Fruit fly (Drosophila melanogaster) whole organism, embryonic: ENCODE measurements around the gene mldr.

Source experiments
- CG10147 ChIP-seq: fragments of 200-800 bp; sonication (Bioruptor generic); optimal IDR thresholded peaks from 2 replicates; lab custom pipeline; 2019; ENCODE audit warnings: missing biosample characterization, mild to moderate bottlenecking, missing genetic modification characterization, moderate library complexity
- CG10366 ChIP-seq: fragments of 200-800 bp; sonication (Bioruptor generic); IDR thresholded peaks from 2 replicates; pipeline ENCODE4 v1.3.6; 2022; ENCODE audit warnings: missing biosample characterization, missing genetic modification characterization
- CG12155 ChIP-seq: fragments of 200-800 bp; sonication (Bioruptor generic); optimal IDR thresholded peaks from 3 replicates; lab custom pipeline; 2016; ENCODE audit warnings: missing biosample characterization, missing genetic modification characterization
- CG13123 ChIP-seq: fragments of 200-800 bp; sonication (Bioruptor generic); optimal IDR thresholded peaks from 2 replicates; lab custom pipeline; 2016; ENCODE audit warnings: missing biosample characterization, missing genetic modification characterization
- CG14441 ChIP-seq: fragments of 200-800 bp; sonication (Bioruptor generic); IDR thresholded peaks from 2 replicates; pipeline ENCODE4 v1.3.6; 2022; ENCODE audit warnings: missing biosample characterization, missing genetic modification characterization
- CG14667 ChIP-seq: fragments of 200-800 bp; sonication (Bioruptor generic); IDR thresholded peaks from 2 replicates; pipeline ENCODE4 v1.3.6; 2022; ENCODE audit warnings: missing biosample characterization, missing genetic modification characterization
- CG15011 ChIP-seq: fragments of 200-800 bp; sonication (Bioruptor generic); optimal IDR thresholded peaks from 3 replicates; lab custom pipeline; 2018; ENCODE audit warnings: missing biosample characterization, mild to moderate bottlenecking, missing genetic modification characterization
- CG17829 ChIP-seq: fragments of 200-800 bp; optimal IDR thresholded peaks from 2 replicates; lab custom pipeline; 2019; ENCODE audit warnings: missing biosample characterization, mild to moderate bottlenecking, missing genetic modification characterization, moderate library complexity
- CG2116 ChIP-seq: fragments of 200-800 bp; sonication (Bioruptor generic); optimal IDR thresholded peaks from 3 replicates; lab custom pipeline; 2018; ENCODE audit warnings: missing biosample characterization, mild to moderate bottlenecking, missing genetic modification characterization
- CG2120 ChIP-seq: fragments of 200-800 bp; sonication (Bioruptor generic); optimal IDR thresholded peaks from 3 replicates; lab custom pipeline; 2016; ENCODE audit warnings: missing biosample characterization, missing genetic modification characterization
- CG3065 ChIP-seq: fragments of 200-800 bp; sonication (Bioruptor generic); optimal IDR thresholded peaks from 2 replicates; lab custom pipeline; 2016; ENCODE audit warnings: missing biosample characterization, missing genetic modification characterization
- CG34224 ChIP-seq: fragments of 200-800 bp; sonication (Bioruptor generic); IDR thresholded peaks from 3 replicates; pipeline ENCODE4 v1.3.6; 2022; ENCODE audit warnings: missing biosample characterization, missing genetic modification characterization; ENCODE audit not compliant: partially characterized antibody
- CG3847 ChIP-seq: fragments of 200-800 bp; sonication (Bioruptor generic); IDR thresholded peaks from 2 replicates; pipeline ENCODE4 v1.3.6; 2022; ENCODE audit warnings: missing biosample characterization, missing genetic modification characterization
- CG4617 ChIP-seq: fragments of 200-800 bp; sonication (Bioruptor generic); optimal IDR thresholded peaks from 3 replicates; lab custom pipeline; 2016; ENCODE audit warnings: missing biosample characterization, missing genetic modification characterization, borderline replicate concordance
- CG4730 ChIP-seq: fragments of 200-800 bp; sonication (Bioruptor generic); IDR thresholded peaks from 2 replicates; pipeline ENCODE4 v1.3.6; 2022; ENCODE audit warnings: missing biosample characterization, missing genetic modification characterization
- CG7745 ChIP-seq: fragments of 200-800 bp; sonication (Bioruptor generic); optimal IDR thresholded peaks from 2 replicates; lab custom pipeline; 2018; ENCODE audit warnings: missing biosample characterization, mild to moderate bottlenecking, missing genetic modification characterization, moderate library complexity
- CG7839 ChIP-seq: fragments of 200-800 bp; sonication (Bioruptor generic); optimal IDR thresholded peaks from 3 replicates; lab custom pipeline; 2018; ENCODE audit warnings: missing biosample characterization, mild to moderate bottlenecking, missing genetic modification characterization, moderate library complexity
- CG8944 ChIP-seq: fragments of 200-800 bp; sonication (Bioruptor generic); optimal IDR thresholded peaks from 3 replicates; lab custom pipeline; 2016; ENCODE audit warnings: missing biosample characterization, missing genetic modification characterization
- D19B ChIP-seq: fragments of 200-800 bp; sonication (Bioruptor generic); optimal IDR thresholded peaks from 2 replicates; lab custom pipeline; 2017; ENCODE audit warnings: missing biosample characterization, mild to moderate bottlenecking, missing genetic modification characterization
- Drgx ChIP-seq: fragments of 200-800 bp; sonication (Bioruptor generic); IDR thresholded peaks from 2 replicates; pipeline ENCODE4 v1.3.6; 2022; ENCODE audit warnings: missing biosample characterization, missing genetic modification characterization
- Ets65A ChIP-seq: fragments of 200-800 bp; sonication (Bioruptor generic); peaks from one replicate; lab custom pipeline; 2016; ENCODE audit warnings: missing biosample characterization, missing genetic modification characterization
- HLH4C ChIP-seq: fragments of 200-800 bp; sonication (Bioruptor generic); IDR thresholded peaks from 3 replicates; pipeline ENCODE4 v1.3.6; 2022; ENCODE audit warnings: missing biosample characterization, missing genetic modification characterization; ENCODE audit not compliant: partially characterized antibody
- Hr51 ChIP-seq, 2 experiments: fragments of 200-800 bp; sonication (Bioruptor generic); optimal IDR thresholded peaks; 2 replicates in 1 of 2; 3 replicates in 1 of 2; lab custom pipeline; 2016 to 2018; ENCODE audit warnings: missing biosample characterization in 2 of 2, missing genetic modification characterization in 2 of 2, mild to moderate bottlenecking in 1 of 2, moderate library complexity in 1 of 2
- Hsf ChIP-seq: fragments of 200-800 bp; sonication (Bioruptor generic); optimal IDR thresholded peaks from 3 replicates; lab custom pipeline; 2016; ENCODE audit warnings: missing biosample characterization, missing genetic modification characterization
- Lhr ChIP-seq: fragments of 200-800 bp; sonication (Bioruptor generic); optimal IDR thresholded peaks from 3 replicates; lab custom pipeline; 2017; ENCODE audit warnings: mild to moderate bottlenecking, missing biosample characterization, missing genetic modification reagents, missing genetic modification characterization
- Lim3 ChIP-seq: fragments of 200-800 bp; sonication (Bioruptor generic); IDR thresholded peaks from 2 replicates; pipeline ENCODE4 v1.3.6; 2022; ENCODE audit warnings: missing biosample characterization, missing genetic modification characterization
- Mad ChIP-seq: fragments of 200-800 bp; sonication (Bioruptor generic); optimal IDR thresholded peaks from 2 replicates; lab custom pipeline; 2016; ENCODE audit warnings: missing biosample characterization, missing genetic modification characterization
- NFAT ChIP-seq: fragments of 200-800 bp; sonication (Bioruptor generic); IDR thresholded peaks from 2 replicates; pipeline ENCODE4 v1.3.6; 2022; ENCODE audit warnings: missing biosample characterization, missing genetic modification characterization
- Trl ChIP-seq, 3 experiments: fragments of >200 bp in 2 of 3; fragments of 200-800 bp in 1 of 3; sonication (Bioruptor generic) in 1 of 3; optimal IDR thresholded peaks; 2 replicates in 1 of 3; 3 replicates in 2 of 3; lab custom pipeline; 2016 to 2017; ENCODE audit warnings: missing biosample characterization in 1 of 3, missing genetic modification characterization in 1 of 3
- Xbp1 ChIP-seq: fragments of 200-800 bp; sonication (Bioruptor generic); optimal IDR thresholded peaks from 3 replicates; lab custom pipeline; 2016; ENCODE audit warnings: missing biosample characterization, mild to moderate bottlenecking, missing genetic modification characterization
- Xrp1 ChIP-seq: fragments of 200-800 bp; sonication (Bioruptor generic); IDR thresholded peaks from 2 replicates; pipeline ENCODE4 v1.3.6; 2022; ENCODE audit warnings: missing biosample characterization, missing genetic modification characterization
- YL-1 ChIP-seq: fragments of 200-800 bp; sonication (Bioruptor generic); optimal IDR thresholded peaks from 3 replicates; lab custom pipeline; 2017; ENCODE audit warnings: missing biosample characterization, mild to moderate bottlenecking, missing genetic modification characterization
- ac ChIP-seq: fragments of 200-800 bp; sonication (Bioruptor generic); optimal IDR thresholded peaks from 3 replicates; lab custom pipeline; 2017; ENCODE audit warnings: missing biosample characterization, mild to moderate bottlenecking, missing genetic modification characterization
- ash1 ChIP-seq: fragments of 200-800 bp; sonication (Bioruptor generic); optimal IDR thresholded peaks from 2 replicates; lab custom pipeline; 2018; ENCODE audit warnings: missing biosample characterization, mild to moderate bottlenecking, missing genetic modification characterization
- btn ChIP-seq: fragments of 200-800 bp; sonication (Bioruptor generic); optimal IDR thresholded peaks from 2 replicates; lab custom pipeline; 2016; ENCODE audit warnings: missing biosample characterization, missing genetic modification characterization
- cad ChIP-seq: fragments of >200 bp; optimal IDR thresholded peaks from 2 replicates; lab custom pipeline; 2017; ENCODE audit warnings: missing biosample characterization, missing genetic modification characterization
- crol ChIP-seq: fragments of 200-800 bp; sonication (Bioruptor generic); IDR thresholded peaks from 2 replicates; pipeline ENCODE4 v1.3.6; 2022; ENCODE audit warnings: missing biosample characterization, missing genetic modification characterization
- da ChIP-seq: fragments of 200-800 bp; sonication (Bioruptor generic); optimal IDR thresholded peaks from 2 replicates; lab custom pipeline; 2016; ENCODE audit warnings: missing biosample characterization, missing genetic modification characterization
- dm ChIP-seq: fragments of 200-800 bp; sonication (Bioruptor generic); optimal IDR thresholded peaks from 3 replicates; lab custom pipeline; 2016; ENCODE audit warnings: missing biosample characterization, missing genetic modification characterization
- eve ChIP-seq, 2 experiments: fragments of >200 bp; optimal IDR thresholded peaks; 2 replicates each; lab custom pipeline; 2017; ENCODE audit warnings: missing biosample characterization in 2 of 2, missing genetic modification characterization in 2 of 2
- gcm ChIP-seq: fragments of 200-800 bp; sonication (Bioruptor generic); optimal IDR thresholded peaks from 2 replicates; lab custom pipeline; 2019; ENCODE audit warnings: missing biosample characterization, mild to moderate bottlenecking, missing genetic modification characterization, moderate library complexity
- her ChIP-seq: fragments of 200-800 bp; sonication (Bioruptor generic); optimal IDR thresholded peaks from 2 replicates; lab custom pipeline; 2016; ENCODE audit warnings: missing biosample characterization, missing genetic modification characterization
- kah ChIP-seq: fragments of 200-800 bp; sonication (Bioruptor generic); optimal IDR thresholded peaks from 2 replicates; lab custom pipeline; 2018; ENCODE audit warnings: missing biosample characterization, mild to moderate bottlenecking, missing genetic modification characterization
- lola ChIP-seq, 3 experiments: fragments of >200 bp in 2 of 3; fragments of 200-800 bp in 1 of 3; sonication (Bioruptor generic) in 1 of 3; optimal IDR thresholded peaks; 2 replicates each; lab custom pipeline; 2017 to 2019; ENCODE audit warnings: missing biosample characterization in 3 of 3, missing genetic modification characterization in 3 of 3, mild to moderate bottlenecking in 1 of 3, moderate library complexity in 1 of 3
- odd ChIP-seq: fragments of 200-800 bp; sonication (Bioruptor generic); optimal IDR thresholded peaks from 2 replicates; lab custom pipeline; 2017; ENCODE audit warnings: missing biosample characterization, mild to moderate bottlenecking, missing genetic modification characterization
- psq ChIP-seq: fragments of 200-800 bp; sonication (Bioruptor generic); optimal IDR thresholded peaks from 2 replicates; lab custom pipeline; 2017; ENCODE audit warnings: missing biosample characterization, missing genetic modification characterization
- repo ChIP-seq: fragments of 200-800 bp; sonication (Bioruptor generic); optimal IDR thresholded peaks from 2 replicates; lab custom pipeline; 2016; ENCODE audit warnings: missing biosample characterization, missing genetic modification characterization
- sc ChIP-seq, 3 experiments: fragments of >200 bp in 2 of 3; fragments of 200-800 bp in 1 of 3; sonication (Bioruptor generic) in 1 of 3; optimal IDR thresholded peaks; 2 replicates in 2 of 3; 3 replicates in 1 of 3; lab custom pipeline; 2017; ENCODE audit warnings: mild to moderate bottlenecking in 1 of 3, missing biosample characterization in 1 of 3, missing genetic modification characterization in 1 of 3, missing genetic modification reagents in 1 of 3
- sens ChIP-seq: fragments of 200-800 bp; sonication (Bioruptor generic); peaks from one replicate; lab custom pipeline; 2016; ENCODE audit warnings: missing biosample characterization, missing genetic modification characterization
- sisA ChIP-seq: fragments of 200-800 bp; sonication (Bioruptor generic); IDR thresholded peaks from 2 replicates; pipeline ENCODE4 v1.3.6; 2022; ENCODE audit warnings: missing biosample characterization, missing genetic modification characterization
- sob ChIP-seq: fragments of 200-800 bp; sonication (Bioruptor generic); IDR thresholded peaks from 2 replicates; pipeline ENCODE4 v1.3.6; 2022; ENCODE audit warnings: missing biosample characterization, missing genetic modification characterization

mldr gene

DNA sequence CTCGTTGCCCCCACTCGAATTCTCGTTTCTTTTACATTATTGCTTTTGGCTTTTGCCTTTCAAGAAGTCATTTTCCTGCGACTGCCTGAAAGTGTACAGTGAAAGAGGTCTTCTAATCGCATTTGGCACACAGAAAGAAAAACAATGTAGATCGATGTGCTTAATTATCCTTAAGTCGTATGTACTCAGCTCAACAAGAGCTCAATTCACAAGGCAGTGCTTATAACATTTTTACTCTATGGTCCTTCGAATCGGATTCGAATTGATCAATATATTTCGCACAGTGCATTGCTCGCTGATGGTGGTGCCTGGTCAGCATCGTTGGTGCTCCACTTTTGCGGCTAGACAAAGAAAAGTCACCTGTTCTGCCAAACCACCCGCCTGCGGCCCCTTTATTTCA, 19.3 kb downstream of the mldr start (continued):
- TF ChIP-seq YL-1 (GFP tag; lab: Kevin White, UChicago) (no peak), her (GFP tag; lab: Kevin White, UChicago) (no peak), kah (GFP tag; lab: Kevin White, UChicago) (no peak), Ets65A (GFP tag; lab: Kevin White, UChicago) (peak; percentile 94), CG8944 (GFP tag; lab: Kevin White, UChicago) (no peak), Lim3 (no peak), CG2120 (GFP tag; lab: Kevin White, UChicago) (peak; percentile 32), CG10147 (no peak), CG12155 (GFP tag; lab: Kevin White, UChicago) (no peak), CG7745 (no peak), Xbp1 (peak; percentile 9), lola (GFP tag; optimal IDR thresholded peaks at IDR 0.05; lab: Kevin White, UChicago) (no peak), CG7839 (tag; lab: Kevin White, UChicago) (peak; percentile 42), CG10366 (GFP tag; lab: Robert Waterston, UW) (no peak), Lhr (GFP tag; lab: Kevin White, UChicago) (no peak), sob (no peak), btn (GFP tag; lab: Kevin White, UChicago) (no peak), CG3847 (GFP tag; lab: Robert Waterston, UW) (no peak), ac (GFP tag; lab: Kevin White, UChicago) (no peak), Xrp1 (0 out of 2 replicates have a peak, but pooled peaks have one; percentile 21), cad (no peak), Mad (GFP tag; lab: Kevin White, UChicago) (no peak), da (GFP tag; lab: Kevin White, UChicago) (no peak), psq (GFP tag; lab: Kevin White, UChicago) (no peak), CG13123 (GFP tag; lab: Kevin White, UChicago) (no peak), CG14441 (peak; percentile 37; the same call in 1 of the 2 replicates), CG2116 (GFP tag; lab: Kevin White, UChicago) (no peak), Trl (optimal IDR thresholded peaks at IDR 0.05; lab: Kevin White, UChicago) (no peak), Trl (GFP tag; optimal IDR thresholded peaks at IDR 0.05; lab: Kevin White, UChicago) (peak; percentile 11), NFAT (no peak), sc (optimal IDR thresholded peaks at IDR 0.05; lab: Kevin White, UChicago) (no peak), sc (GFP tag; optimal IDR thresholded peaks at IDR 0.05; lab: Kevin White, UChicago) (no peak), CG4730 (no peak), Drgx (GFP tag; lab: Robert Waterston, UW) (no peak), eve (GFP tag; optimal IDR thresholded peaks at IDR 0.05; lab: Kevin White, UChicago) (peak in 1 of 2 experiments; percentile 57), CG14667 (GFP tag; lab: Robert Waterston, UW) (no peak), CG34224 (no peak), crol (GFP tag; lab: Robert Waterston, UW) (no peak), CG4617 (GFP tag; lab: Kevin White, UChicago) (no peak), Hsf (GFP tag; lab: Kevin White, UChicago) (no peak), CG17829 (tag; lab: Kevin White, UChicago) (no peak), repo (no peak), CG3065 (no peak), Hr51 (GFP tag; optimal IDR thresholded peaks at IDR 0.05; lab: Kevin White, UChicago) (peak in 1 of 2 experiments; percentile 46), gcm (no peak), sens (GFP tag; lab: Kevin White, UChicago) (peak; percentile 74), odd (no peak), D19B (no peak), ash1 (GFP tag; lab: Kevin White, UChicago) (no peak), CG15011 (GFP tag; lab: Kevin White, UChicago) (no peak), sisA (GFP tag; lab: Robert Waterston, UW) (peak; percentile 48), HLH4C (GFP tag; lab: Robert Waterston, UW) (no peak), dm (GFP tag; lab: Kevin White, UChicago) (no peak)
